Worm (Caenorhabditis elegans): ENCODE data around the gene col-117.

DNA sequence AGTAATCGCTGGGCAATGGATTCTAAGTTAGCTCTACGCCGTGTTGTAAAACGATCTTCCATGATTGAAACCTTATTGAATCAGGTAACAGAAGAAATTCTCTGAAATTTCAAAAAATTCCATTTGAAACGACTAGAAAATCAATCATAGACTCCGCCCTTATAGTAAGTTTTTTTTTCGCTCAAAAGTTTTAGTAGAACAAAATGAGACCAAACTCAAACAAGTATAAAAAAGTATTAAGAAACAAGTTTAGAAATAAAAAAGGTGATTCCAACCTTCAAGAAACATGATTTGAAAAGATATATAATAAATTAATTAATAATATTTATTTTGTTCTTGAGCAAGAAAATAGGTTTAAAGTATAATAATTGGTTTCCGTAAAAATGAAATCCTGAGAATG is 46.0 kb downstream of the col-117 start, which contains the start of gene C33D9.6:
- TF ChIP-seq nhr-84 (tag; optimal IDR thresholded peaks at IDR 0.05) (no peak), lin-13 (GFP tag; optimal IDR thresholded peaks at IDR 0.05) (no peak), ces-1 (GFP tag; optimal IDR thresholded peaks at IDR 0.05) (no peak), nhr-11 (tag; optimal IDR thresholded peaks at IDR 0.05) (no peak), sup-37 (GFP tag; optimal IDR thresholded peaks at IDR 0.05) (no peak), nhr-12 (tag; optimal IDR thresholded peaks at IDR 0.05) (no peak)

Data from whole organism, L1 larva.